In the genomic region with DNA sequence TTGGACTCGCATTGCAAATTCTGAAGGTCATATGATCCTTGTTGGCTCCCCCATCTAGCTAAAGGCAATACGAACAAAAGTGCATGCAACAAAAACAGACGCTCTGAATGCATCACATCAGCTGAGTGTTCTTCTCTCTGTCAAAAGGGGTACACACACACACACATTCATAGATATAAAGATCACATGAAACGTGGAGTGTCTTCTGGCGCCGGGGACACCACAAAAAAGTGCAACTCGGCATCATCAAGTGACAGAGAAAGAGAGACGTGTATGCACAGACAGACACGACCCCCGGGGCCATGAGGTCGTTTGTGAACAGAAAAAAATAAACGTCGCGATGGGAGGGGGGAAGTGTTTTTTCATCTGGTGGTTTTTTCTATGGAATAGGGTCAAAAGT, we compare ENCODE assay signal across 7 worm cellular contexts.
TF ChIP-seq lines count a peak whose summit lies in the region.

No protein-coding gene starts in this region.

TF ChIP-seq in whole organism, L1 larva, 84 proteins besides CTCF, POLR2A, EP300 and RAD21 (continues in another document):
- no peak for TF ChIP-seq pax-3 (tag; optimal IDR thresholded peaks at IDR 0.05; lab: Kevin White, UChicago)
- TF ChIP-seq dsc-1 (tag; optimal IDR thresholded peaks at IDR 0.05; lab: Kevin White, UChicago), result peak; percentile 36
- peak; percentile 44 for TF ChIP-seq swsn-7 (tag; optimal IDR thresholded peaks at IDR 0.05; lab: Kevin White, UChicago)
- peak; percentile 18 for TF ChIP-seq ceh-8 (GFP tag; optimal IDR thresholded peaks at IDR 0.05; lab: Kevin White, UChicago)
- peak; percentile 40; the same call in 1 of the 2 replicates for TF ChIP-seq nhr-19 (GFP tag; conservative IDR thresholded peaks at IDR 0.05; lab: Robert Waterston, UW)
- no peak for TF ChIP-seq lin-39 (tag; optimal IDR thresholded peaks at IDR 0.05; lab: Kevin White, UChicago)
- TF ChIP-seq ztf-4 (tag; optimal IDR thresholded peaks at IDR 0.05; lab: Kevin White, UChicago), result peak; percentile 80
- no peak for TF ChIP-seq C34B4.2 (tag; optimal IDR thresholded peaks at IDR 0.05; lab: Kevin White, UChicago)
- peak; percentile 37 for TF ChIP-seq nhr-85 (tag; lab: Kevin White, UChicago)
- no peak for TF ChIP-seq unc-62 (GFP tag; optimal IDR thresholded peaks at IDR 0.05; lab: Kevin White, UChicago)
- TF ChIP-seq lsy-2 (tag; optimal IDR thresholded peaks at IDR 0.05; lab: Kevin White, UChicago), result peak; percentile 39 to 68
- TF ChIP-seq C16A3.4 (tag; optimal IDR thresholded peaks at IDR 0.05; lab: Kevin White, UChicago), result peak; percentile 64

TF ChIP-seq in whole organism, L2 larva, 48 proteins besides CTCF, POLR2A, EP300 and RAD21 (continues in another document):
- peak; percentile 91 for TF ChIP-seq crh-2 (tag; optimal IDR thresholded peaks at IDR 0.05; lab: Kevin White, UChicago)
- TF ChIP-seq nhr-25 (tag; optimal IDR thresholded peaks at IDR 0.05; lab: Kevin White, UChicago), result peak; percentile 67
- peak; percentile 48 for TF ChIP-seq ama-1 (optimal IDR thresholded peaks at IDR 0.05; lab: Kevin White, UChicago)
- peak; percentile 91 for TF ChIP-seq C34F6.9 (tag; optimal IDR thresholded peaks at IDR 0.05; lab: Kevin White, UChicago)
- TF ChIP-seq aly-2 (tag; optimal IDR thresholded peaks at IDR 0.05; lab: Kevin White, UChicago), result no peak
- peak; percentile 54 for TF ChIP-seq unc-62 (GFP tag; optimal IDR thresholded peaks at IDR 0.05; lab: Kevin White, UChicago)
- TF ChIP-seq lin-13 (GFP tag; optimal IDR thresholded peaks at IDR 0.05; lab: Kevin White, UChicago), result peak; percentile 46
- TF ChIP-seq peb-1 (tag; optimal IDR thresholded peaks at IDR 0.05; lab: Kevin White, UChicago), result no peak
- peak; percentile 31 for TF ChIP-seq blmp-1 (tag; optimal IDR thresholded peaks at IDR 0.05; lab: Kevin White, UChicago; ENCODE audit: insufficient read depth)
- peak; percentile 68 for TF ChIP-seq nhr-6 (tag; optimal IDR thresholded peaks at IDR 0.05; lab: Kevin White, UChicago)
- peak; percentile 85 for TF ChIP-seq zag-1 (tag; optimal IDR thresholded peaks at IDR 0.05; lab: Kevin White, UChicago)
- TF ChIP-seq skn-1 (tag; optimal IDR thresholded peaks at IDR 0.05; lab: Kevin White, UChicago), result no peak

TF ChIP-seq in whole organism, L3 larva, 47 proteins besides CTCF, POLR2A, EP300 and RAD21 (continues in another document):
- TF ChIP-seq ceh-28 (tag; optimal IDR thresholded peaks at IDR 0.05; lab: Kevin White, UChicago) (peak; percentile 45), ZK546.5 (tag; optimal IDR thresholded peaks at IDR 0.05; lab: Kevin White, UChicago) (no peak), sea-2 (GFP tag; optimal IDR thresholded peaks at IDR 0.05; lab: Kevin White, UChicago) (no peak), lsy-12 (tag; optimal IDR thresholded peaks at IDR 0.05; lab: Kevin White, UChicago) (peak; percentile 74), fkh-10 (GFP tag; optimal IDR thresholded peaks at IDR 0.05; lab: Kevin White, UChicago) (no peak), R02D3.7 (tag; optimal IDR thresholded peaks at IDR 0.05; lab: Kevin White, UChicago) (no peak), ceh-16 (tag; optimal IDR thresholded peaks at IDR 0.05; lab: Kevin White, UChicago) (no peak), nhr-11 (tag; optimal IDR thresholded peaks at IDR 0.05; lab: Kevin White, UChicago) (no peak), unc-62 (GFP tag; optimal IDR thresholded peaks at IDR 0.05; lab: Kevin White, UChicago) (peak; percentile 92), ceh-9 (tag; optimal IDR thresholded peaks at IDR 0.05; lab: Kevin White, UChicago) (no peak), nhr-28 (tag; optimal IDR thresholded peaks at IDR 0.05; lab: Kevin White, UChicago) (no peak), mml-1 (tag; optimal IDR thresholded peaks at IDR 0.05; lab: Kevin White, UChicago) (no peak), eor-1 (tag; optimal IDR thresholded peaks at IDR 0.05; lab: Kevin White, UChicago) (no peak), fkh-2 (tag; optimal IDR thresholded peaks at IDR 0.05; lab: Kevin White, UChicago) (peak; percentile 30)

TF ChIP-seq in whole organism, L4 larva, 104 proteins besides CTCF, POLR2A, EP300 and RAD21 (continues in another document):
- TF ChIP-seq zag-1 (tag; optimal IDR thresholded peaks at IDR 0.05; lab: Kevin White, UChicago) (peak; percentile 6), aha-1 (tag; lab: Kevin White, UChicago) (peak; percentile 64), F26F4.8 (GFP tag; conservative IDR thresholded peaks at IDR 0.05; lab: Robert Waterston, UW) (no peak), mes-2 (tag; optimal IDR thresholded peaks at IDR 0.05; lab: Kevin White, UChicago; ENCODE audit: poor library complexity, severe bottlenecking) (peak; percentile 65), daf-12 (tag; optimal IDR thresholded peaks at IDR 0.05; lab: Kevin White, UChicago) (no peak), dmd-8 (GFP tag; IDR thresholded peaks at IDR 0.05; lab: Robert Waterston, UW) (no peak), nhr-25 (tag; optimal IDR thresholded peaks at IDR 0.05; lab: Kevin White, UChicago; ENCODE audit: borderline replicate concordance, insufficient read depth) (peak; percentile 59), nhr-10 (tag; optimal IDR thresholded peaks at IDR 0.05; lab: Kevin White, UChicago) (peak; percentile 71), pqm-1 (tag; optimal IDR thresholded peaks at IDR 0.05; lab: Kevin White, UChicago) (no peak), jun-1 (tag; optimal IDR thresholded peaks at IDR 0.05; lab: Kevin White, UChicago) (peak; percentile 13), gei-8 (GFP tag; optimal IDR thresholded peaks at IDR 0.05; lab: Kevin White, UChicago) (peak; percentile 68), nhr-28 (tag; optimal IDR thresholded peaks at IDR 0.05; lab: Kevin White, UChicago) (peak; percentile 98), T26A8.4 (GFP tag; IDR thresholded peaks at IDR 0.05; lab: Robert Waterston, UW) (no peak; the same call in 1 of the 2 replicates)

TF ChIP-seq in whole organism, late embryonic, 69 proteins besides CTCF, POLR2A, EP300 and RAD21:
- TF ChIP-seq ceh-18 (tag; optimal IDR thresholded peaks at IDR 0.05; lab: Kevin White, UChicago), result peak; percentile 48
- TF ChIP-seq ceh-31 (tag; optimal IDR thresholded peaks at IDR 0.05; lab: Kevin White, UChicago), result peak; percentile 14
- no peak for TF ChIP-seq ahr-1 (tag; optimal IDR thresholded peaks at IDR 0.05; lab: Kevin White, UChicago)
- TF ChIP-seq hlh-30 (tag; optimal IDR thresholded peaks at IDR 0.05; lab: Kevin White, UChicago; ENCODE audit: insufficient read depth), result peak; percentile 50

TF ChIP-seq in whole organism, mixed stage, embryonic, 35 proteins besides CTCF, POLR2A, EP300 and RAD21:
- peak; percentile 15 for TF ChIP-seq unc-120 (tag; optimal IDR thresholded peaks at IDR 0.05; lab: Kevin White, UChicago; ENCODE audit: poor library complexity, severe bottlenecking)
- no peak for TF ChIP-seq zip-8 (tag; optimal IDR thresholded peaks at IDR 0.05; lab: Kevin White, UChicago)
- no peak for TF ChIP-seq lin-13 (tag; optimal IDR thresholded peaks at IDR 0.05; lab: Kevin White, UChicago)
- no peak for TF ChIP-seq sptf-1 (tag; optimal IDR thresholded peaks at IDR 0.05; lab: Kevin White, UChicago)
- TF ChIP-seq nhr-2 (tag; optimal IDR thresholded peaks at IDR 0.05; lab: Kevin White, UChicago), result no peak
- TF ChIP-seq ceh-83 (GFP tag; optimal IDR thresholded peaks at IDR 0.05; lab: Kevin White, UChicago), result no peak
- no peak for TF ChIP-seq mab-5 (tag; optimal IDR thresholded peaks at IDR 0.05; lab: Kevin White, UChicago)
TF ChIP-seq in whole organism, mixed stage, embryonic: peak in this region for 1.

TF ChIP-seq in whole organism, young adult, 124 proteins besides CTCF, POLR2A, EP300 and RAD21 (continues in another document):
- TF ChIP-seq F52B5.7 (tag; optimal IDR thresholded peaks at IDR 0.05; lab: Kevin White, UChicago), result peak; percentile 60
- peak; percentile 72 for TF ChIP-seq dox-1 (GFP tag; IDR thresholded peaks at IDR 0.05; lab: Robert Waterston, UW)
- 0 out of 2 replicates have a peak, but pooled peaks have one; percentile 17 for TF ChIP-seq ekl-4 (GFP tag; IDR thresholded peaks at IDR 0.05; lab: Robert Waterston, UW)
- TF ChIP-seq attf-6 (GFP tag; IDR thresholded peaks at IDR 0.05; lab: Robert Waterston, UW), result no peak
- TF ChIP-seq ztf-26 (tag; optimal IDR thresholded peaks at IDR 0.05; lab: Kevin White, UChicago), result no peak
- peak; percentile 34 for TF ChIP-seq lin-54 (GFP tag; optimal IDR thresholded peaks at IDR 0.05; lab: Kevin White, UChicago)
- TF ChIP-seq Y79H2A.3 (GFP tag; conservative IDR thresholded peaks at IDR 0.05; lab: Robert Waterston, UW), result no peak
- TF ChIP-seq lin-35 (GFP tag; optimal IDR thresholded peaks at IDR 0.05; lab: Kevin White, UChicago), result peak in 1 of 3 experiments; percentile 3
- TF ChIP-seq zim-3 (tag; optimal IDR thresholded peaks at IDR 0.05; lab: Kevin White, UChicago), result no peak
- TF ChIP-seq K11D2.4 (GFP tag; IDR thresholded peaks at IDR 0.05; lab: Robert Waterston, UW), result peak; percentile 70; the same call in 1 of the 2 replicates
- TF ChIP-seq tlf-1 (GFP tag; optimal IDR thresholded peaks at IDR 0.05; lab: Kevin White, UChicago), result no peak
- TF ChIP-seq F57C9.4 (tag; optimal IDR thresholded peaks at IDR 0.05; lab: Kevin White, UChicago), result no peak
- TF ChIP-seq B0336.3 (GFP tag; IDR thresholded peaks at IDR 0.05; lab: Robert Waterston, UW), result 0 out of 2 replicates have a peak, but pooled peaks have one; percentile 45
- no peak for TF ChIP-seq rec-8 (tag; optimal IDR thresholded peaks at IDR 0.05; lab: Kevin White, UChicago)
- no peak for TF ChIP-seq egl-44 (GFP tag; IDR thresholded peaks at IDR 0.05; lab: Robert Waterston, UW)
- no peak for TF ChIP-seq sdz-38 (tag; optimal IDR thresholded peaks at IDR 0.05; lab: Kevin White, UChicago)
- no peak for TF ChIP-seq snpc-3.4 (tag; optimal IDR thresholded peaks at IDR 0.05; lab: Kevin White, UChicago)
- no peak for TF ChIP-seq hlh-26 (GFP tag; conservative IDR thresholded peaks at IDR 0.05; lab: Robert Waterston, UW)
- TF ChIP-seq pbrm-1 (GFP tag; IDR thresholded peaks at IDR 0.05; lab: Robert Waterston, UW), result 0 out of 2 replicates have a peak, but pooled peaks have one; percentile 41
- TF ChIP-seq nhr-80 (tag; optimal IDR thresholded peaks at IDR 0.05; lab: Kevin White, UChicago), result peak; percentile 6
- TF ChIP-seq lin-40 (tag; optimal IDR thresholded peaks at IDR 0.05; lab: Kevin White, UChicago), result peak; percentile 54
- TF ChIP-seq nfyb-1 (GFP tag; IDR thresholded peaks at IDR 0.05; lab: Robert Waterston, UW), result no peak
- no peak for TF ChIP-seq him-1 (tag; optimal IDR thresholded peaks at IDR 0.05; lab: Kevin White, UChicago)
- TF ChIP-seq D2030.7 (GFP tag; IDR thresholded peaks at IDR 0.05; lab: Robert Waterston, UW), result no peak
- TF ChIP-seq snpc-4 (GFP tag; optimal IDR thresholded peaks at IDR 0.05; lab: Kevin White, UChicago), result no peak
- TF ChIP-seq snpc-4 (tag; optimal IDR thresholded peaks at IDR 0.05; lab: Kevin White, UChicago), result peak in 3 of 4 experiments; percentile 13 to 62 (median 31)
- no peak for TF ChIP-seq Y95B8A.8 (GFP tag; IDR thresholded peaks at IDR 0.05; lab: Robert Waterston, UW)
- no peak for TF ChIP-seq tbx-9 (tag; optimal IDR thresholded peaks at IDR 0.05; lab: Kevin White, UChicago; ENCODE audit: borderline replicate concordance)
- peak; percentile 1 for TF ChIP-seq F23B12.7 (tag; optimal IDR thresholded peaks at IDR 0.05; lab: Kevin White, UChicago; ENCODE audit: insufficient read depth)
- TF ChIP-seq C17E4.6 (GFP tag; IDR thresholded peaks at IDR 0.05; lab: Robert Waterston, UW), result no peak
